Worm (Caenorhabditis elegans): ENCODE results near the gene C56A3.6.

Gene C56A3.6

DNA sequence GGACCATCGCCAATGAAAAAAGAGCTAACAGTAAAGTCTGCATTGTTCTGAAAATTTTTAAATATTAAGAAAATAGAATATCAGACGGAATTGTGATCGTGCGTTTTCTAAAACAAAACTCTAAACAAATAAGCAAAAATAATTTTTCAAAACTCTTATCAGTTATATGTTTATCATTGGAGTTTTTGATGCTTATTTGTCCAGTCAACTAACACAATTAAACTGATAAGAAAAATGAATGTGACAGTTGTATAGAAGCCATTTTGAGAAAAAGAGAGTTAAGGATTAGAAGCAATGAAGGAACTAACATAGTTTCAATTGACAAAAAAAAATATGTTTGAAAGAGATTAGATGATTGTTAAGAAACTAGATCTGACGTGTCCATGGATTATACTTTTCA, 25.5 kb downstream of the C56A3.6 start, which contains the start of gene ttr-44 (continued):
- no peak for TF ChIP-seq cey-2 (tag; optimal IDR thresholded peaks at IDR 0.05; ENCODE audit: borderline replicate concordance, insufficient read depth)
- TF ChIP-seq dmd-6 (GFP tag; IDR thresholded peaks at IDR 0.05), result peak; percentile 76
- TF ChIP-seq dmd-8 (GFP tag; IDR thresholded peaks at IDR 0.05), result no peak
- no peak for TF ChIP-seq ZK337.2 (GFP tag; IDR thresholded peaks at IDR 0.05)
- no peak for TF ChIP-seq aha-1 (tag)
- TF ChIP-seq hif-1 (tag; optimal IDR thresholded peaks at IDR 0.05), result peak in 1 of 2 experiments; percentile 44
- TF ChIP-seq D1046.2 (GFP tag; IDR thresholded peaks at IDR 0.05), result no peak
- no peak for TF ChIP-seq Y105C5A.15 (GFP tag; IDR thresholded peaks at IDR 0.05)
- TF ChIP-seq F37D6.2 (tag; optimal IDR thresholded peaks at IDR 0.05), result no peak
- no peak for TF ChIP-seq dpl-1 (GFP tag; optimal IDR thresholded peaks at IDR 0.05)
- TF ChIP-seq snpc-1.2 (GFP tag; IDR thresholded peaks at IDR 0.05), result no peak
- TF ChIP-seq nhr-102 (tag; optimal IDR thresholded peaks at IDR 0.05), result no peak
- no peak for TF ChIP-seq arid-1 (GFP tag; conservative IDR thresholded peaks at IDR 0.05)
- TF ChIP-seq nhr-6 (tag; optimal IDR thresholded peaks at IDR 0.05), result peak; percentile 23
- no peak for TF ChIP-seq unc-39 (tag; optimal IDR thresholded peaks at IDR 0.05)
- TF ChIP-seq spr-3 (GFP tag; optimal IDR thresholded peaks at IDR 0.05), result no peak
- TF ChIP-seq aly-2 (tag; optimal IDR thresholded peaks at IDR 0.05), result no peak
- no peak for TF ChIP-seq zag-1 (tag; optimal IDR thresholded peaks at IDR 0.05)
- TF ChIP-seq T26A8.4 (GFP tag; IDR thresholded peaks at IDR 0.05), result no peak
- TF ChIP-seq lin-1 (GFP tag; IDR thresholded peaks at IDR 0.05), result no peak
- no peak for TF ChIP-seq lim-7 (GFP tag; IDR thresholded peaks at IDR 0.05)
- TF ChIP-seq daf-19 (GFP tag; conservative IDR thresholded peaks at IDR 0.05), result no peak
- TF ChIP-seq madf-9 (GFP tag; conservative IDR thresholded peaks at IDR 0.05), result no peak
- no peak for TF ChIP-seq ctbp-1 (GFP tag; IDR thresholded peaks at IDR 0.05)
- TF ChIP-seq ceh-82 (tag; optimal IDR thresholded peaks at IDR 0.05), result no peak
- TF ChIP-seq skn-1 (tag; optimal IDR thresholded peaks at IDR 0.05), result no peak
- peak; percentile 29 for TF ChIP-seq zip-2 (tag; optimal IDR thresholded peaks at IDR 0.05)
- no peak for TF ChIP-seq set-16 (GFP tag; IDR thresholded peaks at IDR 0.05)
- no peak for TF ChIP-seq mep-1 (tag; optimal IDR thresholded peaks at IDR 0.05)
- no peak for TF ChIP-seq dmd-9 (GFP tag; IDR thresholded peaks at IDR 0.05)
- TF ChIP-seq F44E2.7 (GFP tag; IDR thresholded peaks at IDR 0.05), result no peak
- no peak for TF ChIP-seq attf-4 (tag; optimal IDR thresholded peaks at IDR 0.05)
- no peak for TF ChIP-seq madf-5 (GFP tag; IDR thresholded peaks at IDR 0.05)
- no peak for TF ChIP-seq ceh-62 (tag; optimal IDR thresholded peaks at IDR 0.05)
- 0 out of 2 replicates have a peak, but pooled peaks have one; percentile 40 for TF ChIP-seq php-3 (GFP tag; IDR thresholded peaks at IDR 0.05)
- TF ChIP-seq lin-29 (GFP tag; IDR thresholded peaks at IDR 0.05), result no peak
- TF ChIP-seq nhr-111 (GFP tag; optimal IDR thresholded peaks at IDR 0.05), result no peak
- TF ChIP-seq lin-39 (tag; optimal IDR thresholded peaks at IDR 0.05), result no peak
- TF ChIP-seq zfp-2 (tag; optimal IDR thresholded peaks at IDR 0.05), result no peak
- no peak for TF ChIP-seq lir-3 (tag; optimal IDR thresholded peaks at IDR 0.05)
- TF ChIP-seq ZK546.5 (tag; optimal IDR thresholded peaks at IDR 0.05), result no peak
- TF ChIP-seq daf-12 (tag; optimal IDR thresholded peaks at IDR 0.05), result no peak
- no peak for TF ChIP-seq vab-7 (GFP tag; IDR thresholded peaks at IDR 0.05)
- TF ChIP-seq unc-62 (GFP tag; optimal IDR thresholded peaks at IDR 0.05 in 1 of 2), result no peak
- TF ChIP-seq unc-62 (tag; optimal IDR thresholded peaks at IDR 0.05), result no peak
- TF ChIP-seq zip-11 (GFP tag; IDR thresholded peaks at IDR 0.05), result no peak
- no peak for TF ChIP-seq snpc-4 (tag; optimal IDR thresholded peaks at IDR 0.05)
- TF ChIP-seq mxl-2 (GFP tag; conservative IDR thresholded peaks at IDR 0.05), result no peak
- no peak for TF ChIP-seq ztf-7 (tag; optimal IDR thresholded peaks at IDR 0.05)
- TF ChIP-seq jun-1 (tag; optimal IDR thresholded peaks at IDR 0.05), result no peak
- no peak for TF ChIP-seq lsy-2 (tag; optimal IDR thresholded peaks at IDR 0.05)
- TF ChIP-seq Y48G9A.11 (GFP tag; IDR thresholded peaks at IDR 0.05), result no peak
- TF ChIP-seq Y5F2A.4 (GFP tag; optimal IDR thresholded peaks at IDR 0.05), result no peak
- peak; percentile 70 for TF ChIP-seq pqm-1 (tag; optimal IDR thresholded peaks at IDR 0.05)
